Worm (Caenorhabditis elegans) whole organism, L4/young adult: ENCODE data around the gene mltn-5.

Source experiments
- W03F9.2 ChIP-seq: fragments of 150-350 bp; optimal IDR thresholded peaks from 2 replicates; lab custom pipeline; 2014; ENCODE audit warnings: missing biosample characterization, missing genetic modification characterization
- him-1 ChIP-seq: sonication (generic microtip); optimal IDR thresholded peaks from 2 replicates; lab custom pipeline; 2016; ENCODE audit warnings: missing genotype, missing genetic modification reagents, missing genetic modification characterization, missing compliant biosample characterization

DNA sequence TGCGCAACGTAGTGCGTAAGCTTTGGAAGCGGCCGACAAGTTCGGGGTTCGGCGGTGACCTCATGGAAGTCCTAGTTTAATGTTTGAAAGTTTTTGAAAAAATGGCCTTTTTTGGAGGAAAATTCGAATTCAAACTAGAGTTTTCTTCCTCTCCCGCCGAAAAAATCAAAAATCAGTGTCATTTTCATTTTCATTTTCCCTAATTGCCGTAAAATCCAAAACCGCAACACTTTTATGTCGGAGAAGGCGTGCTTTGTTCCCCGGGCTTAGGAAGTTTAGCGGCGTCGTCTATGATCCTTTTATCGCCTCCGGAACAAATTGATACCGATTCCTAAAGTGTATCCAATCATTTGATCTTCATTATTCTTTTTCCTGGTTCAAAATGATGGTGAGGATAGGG lies at the start of gene mltn-5:
- TF ChIP-seq him-1 (tag; lab: Kevin White, UChicago) (no peak), W03F9.2 (no peak)
